Fruit fly (Drosophila melanogaster): ENCODE data around the gene CecA2.
A peak's percentile ranks its signal among the peaks of the same experiment; 100 is the strongest.

Gene CecA2

DNA sequence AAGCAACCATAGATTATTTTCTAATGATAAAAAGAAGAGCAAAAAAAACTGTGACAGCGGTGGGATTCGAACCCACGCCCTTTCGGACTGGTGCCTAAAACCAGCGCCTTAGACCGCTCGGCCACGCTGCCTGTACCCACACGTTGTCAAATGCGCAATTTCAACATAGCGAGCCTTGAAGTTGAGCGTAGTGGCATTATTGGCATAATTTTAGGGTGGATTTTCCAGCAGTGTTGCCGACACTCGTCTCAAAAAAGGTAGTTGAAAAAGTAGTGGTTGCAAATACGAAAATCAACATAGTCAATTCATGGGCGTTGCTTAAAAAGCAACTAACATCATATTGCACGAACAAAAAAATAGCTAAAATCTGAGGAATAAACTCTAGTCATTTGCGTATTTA lies 36.6 kb downstream of the CecA2 start (continued):
- no peak for TF ChIP-seq CG18599 (GFP tag; optimal IDR thresholded peaks at IDR 0.05)
- TF ChIP-seq luna (GFP tag; optimal IDR thresholded peaks at IDR 0.05) = no peak
- TF ChIP-seq CG4730 (GFP tag; IDR thresholded peaks at IDR 0.05) = no peak
- TF ChIP-seq CG10959 (GFP tag; IDR thresholded peaks at IDR 0.05) = no peak
- TF ChIP-seq amos (GFP tag; IDR thresholded peaks at IDR 0.05; ENCODE audit: partially characterized antibody) = peak; percentile 75
- no peak for TF ChIP-seq ash1 (GFP tag; optimal IDR thresholded peaks at IDR 0.05)
- TF ChIP-seq CG3847 (GFP tag; IDR thresholded peaks at IDR 0.05) = no peak
- no peak for TF ChIP-seq CG7271 (tag; optimal IDR thresholded peaks at IDR 0.05)
- TF ChIP-seq sima (GFP tag; optimal IDR thresholded peaks at IDR 0.05) = no peak
- TF ChIP-seq Scr (GFP tag; IDR thresholded peaks at IDR 0.05; ENCODE audit: partially characterized antibody) = peak; percentile 67
- TF ChIP-seq CG33557 (GFP tag; optimal IDR thresholded peaks at IDR 0.05) = no peak
- no peak for TF ChIP-seq CG10543 (GFP tag; optimal IDR thresholded peaks at IDR 0.05)
- no peak for TF ChIP-seq pb (GFP tag; optimal IDR thresholded peaks at IDR 0.05)
- TF ChIP-seq tap (tag; optimal IDR thresholded peaks at IDR 0.05) = no peak
- TF ChIP-seq CkIIα-i1 (GFP tag; IDR thresholded peaks at IDR 0.05) = no peak
- no peak for TF ChIP-seq Spps (tag; optimal IDR thresholded peaks at IDR 0.05)
- TF ChIP-seq CG2116 (GFP tag; optimal IDR thresholded peaks at IDR 0.05) = no peak
- no peak for TF ChIP-seq Antp (GFP tag; optimal IDR thresholded peaks at IDR 0.05)
- no peak for TF ChIP-seq CG10321 (GFP tag; IDR thresholded peaks at IDR 0.05)
- no peak for TF ChIP-seq Lpt (GFP tag; optimal IDR thresholded peaks at IDR 0.05)
- TF ChIP-seq Optix (GFP tag; IDR thresholded peaks at IDR 0.05) = no peak
- TF ChIP-seq lab (GFP tag; optimal IDR thresholded peaks at IDR 0.05) = no peak
- no peak for TF ChIP-seq fd3F (GFP tag; optimal IDR thresholded peaks at IDR 0.05)
- peak; percentile 32 for TF ChIP-seq hbn (GFP tag; IDR thresholded peaks at IDR 0.05; ENCODE audit: partially characterized antibody)
- TF ChIP-seq nau (GFP tag; optimal IDR thresholded peaks at IDR 0.05) = no peak
- TF ChIP-seq CG2202 (tag; optimal IDR thresholded peaks at IDR 0.05) = no peak
- peak; percentile 48; the same call in 2 of the 3 replicates for TF ChIP-seq ci (GFP tag; IDR thresholded peaks at IDR 0.05)
- TF ChIP-seq CG12769 (tag; optimal IDR thresholded peaks at IDR 0.05) = no peak
- no peak for TF ChIP-seq Hey (tag; optimal IDR thresholded peaks at IDR 0.05)
- no peak for TF ChIP-seq CG11560 (tag; IDR thresholded peaks at IDR 0.05)
- TF ChIP-seq CG14710 (tag; optimal IDR thresholded peaks at IDR 0.05) = no peak
- TF ChIP-seq CG4282 (GFP tag; optimal IDR thresholded peaks at IDR 0.05) = no peak
- peak; percentile 91 for TF ChIP-seq tna (GFP tag; IDR thresholded peaks at IDR 0.05; ENCODE audit: partially characterized antibody)
- no peak for TF ChIP-seq CG32532 (GFP tag; IDR thresholded peaks at IDR 0.05)
- TF ChIP-seq ro (GFP tag; IDR thresholded peaks at IDR 0.05) = no peak
- TF ChIP-seq Kr (GFP tag; optimal IDR thresholded peaks at IDR 0.05) = no peak
- TF ChIP-seq Chrac-16 (GFP tag; optimal IDR thresholded peaks at IDR 0.05) = no peak
- TF ChIP-seq CG16863 (GFP tag; optimal IDR thresholded peaks at IDR 0.05) = no peak
- no peak for TF ChIP-seq ssp (GFP tag; IDR thresholded peaks at IDR 0.05)
- TF ChIP-seq eve (GFP tag; optimal IDR thresholded peaks at IDR 0.05) = no peak
- TF ChIP-seq Xrp1 (GFP tag; IDR thresholded peaks at IDR 0.05) = no peak
- TF ChIP-seq CG2889 (GFP tag; IDR thresholded peaks at IDR 0.05) = no peak
- TF ChIP-seq nom (GFP tag; optimal IDR thresholded peaks at IDR 0.05) = no peak
- TF ChIP-seq HHEX (GFP tag; optimal IDR thresholded peaks at IDR 0.05) = no peak
- no peak for TF ChIP-seq tin (GFP tag; optimal IDR thresholded peaks at IDR 0.05)
- TF ChIP-seq sug (tag; optimal IDR thresholded peaks at IDR 0.05) = no peak
- TF ChIP-seq CG7928 (GFP tag; optimal IDR thresholded peaks at IDR 0.05) = no peak
- TF ChIP-seq CG4424 (GFP tag; optimal IDR thresholded peaks at IDR 0.05) = peak; percentile 100
- no peak for TF ChIP-seq Rx (GFP tag; IDR thresholded peaks at IDR 0.05)
- no peak for TF ChIP-seq ftz-f1 (GFP tag; optimal IDR thresholded peaks at IDR 0.05)
- TF ChIP-seq Usf (GFP tag; optimal IDR thresholded peaks at IDR 0.05) = no peak

All from whole organism, embryonic.